Worm (Caenorhabditis elegans) whole organism, L1 larva: ENCODE results near the gene unc-39.

Experiments used
- ceh-82 ChIP-seq, 3 experiments: fragments of 150-350 bp in 1 of 3; sonication (generic microtip) in 2 of 3; optimal IDR thresholded peaks; 2 replicates each; lab custom pipeline; 2014 to 2017; ENCODE audit warnings: missing biosample characterization in 3 of 3, missing genetic modification characterization in 3 of 3
- hlh-17 ChIP-seq: fragments of 200-800 bp; sonication (Bioruptor generic); optimal IDR thresholded peaks from 2 replicates; lab custom pipeline; 2018; ENCODE audit warnings: missing genetic modification characterization, mild to moderate bottlenecking, missing compliant biosample characterization, moderate library complexity, borderline replicate concordance
- lir-3 ChIP-seq: sonication (generic microtip); optimal IDR thresholded peaks from 2 replicates; lab custom pipeline; 2016; ENCODE audit warnings: mild to moderate bottlenecking, missing genetic modification characterization, moderate library complexity, missing compliant biosample characterization; ENCODE audit not compliant: poor library complexity
- nhr-11 ChIP-seq: fragments of 150-350 bp; optimal IDR thresholded peaks from 2 replicates; lab custom pipeline; 2014; ENCODE audit warnings: missing biosample characterization, missing genetic modification characterization

DNA sequence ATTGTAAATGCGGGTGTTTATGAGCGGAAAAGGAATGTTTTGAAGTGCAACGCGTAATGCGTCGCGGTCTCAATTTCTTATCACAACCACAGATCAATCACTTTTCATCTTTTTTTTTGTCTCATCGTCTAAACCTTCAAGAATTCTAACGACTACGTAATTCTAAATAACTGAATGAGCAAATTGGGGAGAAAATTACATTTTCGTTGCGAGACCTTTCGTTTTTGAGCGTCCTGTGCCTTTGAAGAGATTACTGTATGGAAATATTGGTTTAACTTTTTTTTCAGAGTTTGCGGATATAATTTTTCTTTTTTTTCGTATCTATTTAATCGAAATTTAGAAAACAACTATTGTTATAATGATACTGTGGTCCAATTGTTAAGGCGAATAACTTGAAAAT lies 22.4 kb upstream of the unc-39 start:
- no peak for TF ChIP-seq hlh-17 (GFP tag; lab: Kevin White, UChicago)
- TF ChIP-seq lir-3 (tag; lab: Kevin White, UChicago), result no peak
- TF ChIP-seq nhr-11, result no peak
- TF ChIP-seq ceh-82 (tag; optimal IDR thresholded peaks at IDR 0.05; lab: Kevin White, UChicago), result no peak
